Worm (Caenorhabditis elegans) whole organism, L2 larva: Measurements from ENCODE around the gene srx-22.

Experiments
- R02D3.7 ChIP-seq: fragments of 150-350 bp; optimal IDR thresholded peaks from 2 replicates; lab custom pipeline; 2014; ENCODE audit warnings: missing biosample characterization, missing genetic modification characterization
- Y55F3AM.14 ChIP-seq: fragments of 200-800 bp; sonication (Bioruptor generic); optimal IDR thresholded peaks from 2 replicates; lab custom pipeline; 2018; ENCODE audit warnings: mild to moderate bottlenecking, missing genetic modification characterization, missing compliant biosample characterization
- ZK546.5 ChIP-seq: sonication (generic microtip); optimal IDR thresholded peaks from 2 replicates; lab custom pipeline; 2017; ENCODE audit warnings: missing biosample characterization, missing genetic modification characterization
- alr-1 ChIP-seq: fragments of 150-350 bp; optimal IDR thresholded peaks from 2 replicates; lab custom pipeline; 2014; ENCODE audit warnings: missing biosample characterization, missing genetic modification characterization
- aly-2 ChIP-seq: fragments of 150-350 bp; optimal IDR thresholded peaks from 2 replicates; lab custom pipeline; 2014; ENCODE audit warnings: missing biosample characterization, missing genetic modification characterization
- blmp-1 ChIP-seq: sonication (generic microtip); optimal IDR thresholded peaks from 2 replicates; lab custom pipeline; 2017; ENCODE audit warnings: missing genetic modification characterization, mild to moderate bottlenecking, missing compliant biosample characterization, antibody characterized with exemption, moderate library complexity; ENCODE audit not compliant: insufficient read depth
- ceh-16 ChIP-seq: fragments of 150-350 bp; optimal IDR thresholded peaks from 2 replicates; lab custom pipeline; 2014; ENCODE audit warnings: missing biosample characterization, missing genetic modification characterization
- ceh-82 ChIP-seq: fragments of 150-350 bp; optimal IDR thresholded peaks from 2 replicates; lab custom pipeline; 2014; ENCODE audit warnings: missing biosample characterization, missing genetic modification characterization
- dmd-4 ChIP-seq: sonication (generic microtip); optimal IDR thresholded peaks from 2 replicates; lab custom pipeline; 2017; ENCODE audit warnings: missing biosample characterization, missing genetic modification characterization
- egl-27 ChIP-seq: sonication (generic microtip); optimal IDR thresholded peaks from 3 replicates; lab custom pipeline; 2017; ENCODE audit warnings: missing biosample characterization, missing genetic modification reagents, missing genetic modification characterization
- elt-1 ChIP-seq: fragments of 150-350 bp; optimal IDR thresholded peaks from 2 replicates; lab custom pipeline; 2014; ENCODE audit warnings: missing biosample characterization, missing genetic modification characterization
- elt-3 ChIP-seq: sonication (generic microtip); optimal IDR thresholded peaks from 2 replicates; lab custom pipeline; 2017; ENCODE audit warnings: missing biosample characterization, missing genetic modification characterization
- fos-1 ChIP-seq: fragments of 150-350 bp; optimal IDR thresholded peaks from 2 replicates; lab custom pipeline; 2014; ENCODE audit warnings: missing biosample characterization, missing genetic modification characterization
- lin-13 ChIP-seq: fragments of 150-350 bp; optimal IDR thresholded peaks from 2 replicates; lab custom pipeline; 2014; ENCODE audit warnings: missing biosample characterization, missing genetic modification reagents, missing genetic modification characterization
- lin-39 ChIP-seq: fragments of 150-350 bp; optimal IDR thresholded peaks from 2 replicates; lab custom pipeline; 2014; ENCODE audit warnings: missing biosample characterization, missing genetic modification reagents, missing genetic modification characterization
- lsy-2 ChIP-seq, 2 experiments: fragments of 150-350 bp in 1 of 2; sonication (generic microtip) in 1 of 2; optimal IDR thresholded peaks; 2 replicates each; lab custom pipeline; 2014 to 2017; ENCODE audit warnings: missing biosample characterization in 2 of 2, missing genetic modification characterization in 2 of 2
- mdl-1 ChIP-seq, 2 experiments: fragments of 150-350 bp in 1 of 2; sonication (generic microtip) in 1 of 2; optimal IDR thresholded peaks; 2 replicates each; lab custom pipeline; 2017; ENCODE audit warnings: missing biosample characterization in 2 of 2, missing genetic modification characterization in 2 of 2
- nhr-10 ChIP-seq: sonication (generic microtip); optimal IDR thresholded peaks from 2 replicates; lab custom pipeline; 2017; ENCODE audit warnings: missing biosample characterization, missing genetic modification characterization
- nhr-11 ChIP-seq: fragments of 150-350 bp; optimal IDR thresholded peaks from 2 replicates; lab custom pipeline; 2014; ENCODE audit warnings: missing biosample characterization, missing genetic modification characterization
- nhr-23 ChIP-seq: fragments of 150-350 bp; optimal IDR thresholded peaks from 2 replicates; lab custom pipeline; 2014; ENCODE audit warnings: missing biosample characterization, missing genetic modification reagents, missing genetic modification characterization
- nhr-25 ChIP-seq: fragments of 150-350 bp; sonication (generic microtip); optimal IDR thresholded peaks from 3 replicates; lab custom pipeline; 2014; ENCODE audit warnings: missing biosample characterization, missing genetic modification characterization
- nhr-77 ChIP-seq: fragments of 150-350 bp; optimal IDR thresholded peaks from 2 replicates; lab custom pipeline; 2014; ENCODE audit warnings: missing biosample characterization, missing genetic modification characterization
- peb-1 ChIP-seq: fragments of 150-350 bp; optimal IDR thresholded peaks from 2 replicates; lab custom pipeline; 2014; ENCODE audit warnings: missing biosample characterization, missing genetic modification characterization
- sem-4 ChIP-seq: fragments of 150-350 bp; optimal IDR thresholded peaks from 2 replicates; lab custom pipeline; 2014; ENCODE audit warnings: missing biosample characterization, missing genetic modification reagents, missing genetic modification characterization
- skn-1 ChIP-seq: sonication (generic microtip); optimal IDR thresholded peaks from 2 replicates; lab custom pipeline; 2017; ENCODE audit warnings: missing biosample characterization, missing genetic modification characterization
- snpc-4 ChIP-seq: fragments of 150-350 bp; optimal IDR thresholded peaks from 2 replicates; lab custom pipeline; 2014; ENCODE audit warnings: missing biosample characterization, missing genetic modification characterization
- unc-39 ChIP-seq: fragments of 150-350 bp; optimal IDR thresholded peaks from 2 replicates; lab custom pipeline; 2014; ENCODE audit warnings: missing biosample characterization, missing genetic modification characterization
- zag-1 ChIP-seq: fragments of 150-350 bp; optimal IDR thresholded peaks from 2 replicates; lab custom pipeline; 2014; ENCODE audit warnings: missing biosample characterization, missing genetic modification characterization
- ztf-1 ChIP-seq: fragments of 200-800 bp; sonication (Bioruptor generic); conservative IDR thresholded peaks from 2 replicates; pipeline ENCODE4 v1.3.6; 2022; ENCODE audit warnings: missing genetic modification characterization, missing compliant biosample characterization

The srx-22 gene

DNA sequence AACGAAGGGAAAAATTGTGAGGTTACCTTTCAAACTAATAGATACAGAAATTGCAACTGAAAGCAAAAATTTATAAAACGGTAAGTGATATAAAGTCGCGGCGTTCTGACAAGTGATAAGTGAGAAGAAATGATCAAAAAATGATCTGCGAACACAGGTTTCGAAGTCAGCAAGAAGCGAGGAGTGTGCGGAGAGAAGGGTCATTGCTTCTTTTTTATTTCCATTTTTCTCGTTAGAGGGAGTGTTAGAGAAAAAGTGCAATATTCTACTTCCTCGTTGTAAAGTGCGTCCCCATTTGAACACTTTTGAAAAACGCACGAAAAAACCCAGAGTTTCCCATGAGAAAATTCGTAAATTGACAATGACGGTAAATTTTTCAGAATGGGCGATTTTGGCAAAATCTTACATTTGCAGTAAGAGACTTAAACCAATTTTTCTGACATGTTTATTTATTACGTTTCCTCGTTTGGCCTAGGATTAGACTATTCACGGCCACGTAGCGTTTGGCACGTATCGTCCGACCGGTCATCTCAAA is 3.1 kb upstream of the srx-22 start, which contains the start of the genes fbxa-72 and srx-21:
fbxa-72 (minus strand) TSS at position 204 of the 535 bp plus-strand sequence.
srx-21 (plus strand) TSS at position 485 of the 535 bp plus-strand sequence.
- TF ChIP-seq ZK546.5 (no peak), nhr-11 (tag; lab: Kevin White, UChicago) (no peak), fos-1 (tag; lab: Kevin White, UChicago) (peak; percentile 70), nhr-25 (tag; lab: Kevin White, UChicago) (peak; percentile 42), nhr-23 (tag; lab: Kevin White, UChicago) (no peak), ceh-16 (tag; lab: Kevin White, UChicago) (no peak), snpc-4 (tag; lab: Kevin White, UChicago) (no peak)
- TF ChIP-seq, all 48 proteins: peak for 2

DNA sequence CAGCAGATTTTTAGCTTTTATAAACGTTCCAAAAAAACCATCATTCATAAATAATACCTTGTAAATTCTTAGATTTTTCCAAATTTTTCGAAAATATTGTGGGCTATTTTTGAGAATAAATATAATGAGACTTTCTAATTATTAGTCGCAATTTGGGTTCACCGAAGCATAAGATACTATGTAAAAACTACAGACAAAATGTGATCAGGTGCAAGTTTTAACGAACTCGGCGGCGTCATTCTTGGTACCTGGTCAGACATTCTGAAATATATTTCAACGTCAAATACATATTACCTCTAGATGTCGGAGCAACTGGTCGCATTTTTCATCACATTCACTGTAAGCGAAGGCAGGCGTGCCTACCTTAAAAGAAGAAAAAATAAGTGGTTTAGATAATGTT is 2.3 kb downstream of the srx-22 start, which contains the start of gene srx-23:
srx-23 (plus strand) TSS at position 301 of the 400 bp plus-strand sequence.
- TF ChIP-seq egl-27 (tag; lab: Kevin White, UChicago) (no peak), zag-1 (no peak), lsy-2 (tag; optimal IDR thresholded peaks at IDR 0.05; lab: Kevin White, UChicago) (no peak), elt-1 (no peak), lin-13 (no peak), nhr-11 (tag; lab: Kevin White, UChicago) (no peak), nhr-10 (tag; lab: Kevin White, UChicago) (no peak), mdl-1 (tag; optimal IDR thresholded peaks at IDR 0.05; lab: Kevin White, UChicago) (no peak), ceh-82 (tag; lab: Kevin White, UChicago) (no peak), dmd-4 (no peak), nhr-77 (tag; lab: Kevin White, UChicago) (no peak), unc-39 (tag; lab: Kevin White, UChicago) (no peak), elt-3 (tag; lab: Kevin White, UChicago) (no peak), snpc-4 (tag; lab: Kevin White, UChicago) (no peak)
- TF ChIP-seq, all 48 proteins: peak for 0

DNA sequence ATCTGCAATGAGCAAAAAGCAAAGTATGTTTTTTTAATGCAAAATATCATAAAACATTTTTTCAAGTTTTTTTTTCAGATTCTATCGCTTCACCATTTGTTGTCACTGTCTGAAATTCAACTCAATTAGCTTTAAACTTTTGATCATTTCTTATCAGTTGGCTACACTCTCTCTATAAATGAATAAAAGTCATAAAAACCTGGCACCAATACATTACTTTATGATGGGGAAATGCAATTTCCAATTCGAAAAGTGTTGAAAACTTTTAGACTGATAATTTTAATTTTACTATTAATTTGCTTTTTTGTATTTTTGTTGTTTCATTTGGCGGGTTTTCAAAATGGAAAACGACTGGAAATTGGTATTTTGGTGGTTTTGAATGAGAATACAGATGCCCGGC is 4.1 kb downstream of the srx-22 start, which contains the start of gene F31F4.1:
F31F4.1 (plus strand) TSS at position 203 of the 400 bp plus-strand sequence.
- TF ChIP-seq nhr-23 (tag; lab: Kevin White, UChicago) = no peak
- no peak for TF ChIP-seq mdl-1 (tag; optimal IDR thresholded peaks at IDR 0.05; lab: Kevin White, UChicago)
- TF ChIP-seq ZK546.5 = no peak
- peak; percentile 29 for TF ChIP-seq fos-1 (tag; lab: Kevin White, UChicago)
- TF ChIP-seq lsy-2 (tag; optimal IDR thresholded peaks at IDR 0.05; lab: Kevin White, UChicago) = no peak

DNA sequence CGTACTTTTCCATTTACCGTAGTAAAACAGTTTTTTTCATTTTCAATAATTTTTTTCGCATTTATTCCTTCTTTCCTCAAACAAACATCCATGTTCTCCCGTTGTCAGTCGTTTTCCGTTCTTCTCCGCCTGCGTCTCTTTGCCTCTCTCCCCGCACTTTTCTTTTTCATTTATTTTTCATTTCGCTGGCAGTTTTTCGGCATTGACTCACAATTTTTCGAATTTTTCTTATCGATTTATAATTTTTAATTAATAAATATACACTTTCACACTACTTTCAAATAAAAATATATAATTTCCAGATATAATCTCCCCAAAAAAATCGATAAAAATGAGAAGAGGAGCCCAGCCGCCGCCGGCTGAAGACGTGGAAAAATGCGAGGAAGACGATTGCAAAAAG is 7.6 kb downstream of the srx-22 start, which contains the start of gene H25P19.1:
H25P19.1 (plus strand) TSS at position 301 of the 400 bp plus-strand sequence.
- TF ChIP-seq peb-1 (no peak), sem-4 (tag; lab: Kevin White, UChicago) (no peak), lin-13 (no peak), blmp-1 (tag; lab: Kevin White, UChicago) (no peak), ztf-1 (no peak), Y55F3AM.14 (no peak)
- TF ChIP-seq, all 48 proteins: peak for 0

DNA sequence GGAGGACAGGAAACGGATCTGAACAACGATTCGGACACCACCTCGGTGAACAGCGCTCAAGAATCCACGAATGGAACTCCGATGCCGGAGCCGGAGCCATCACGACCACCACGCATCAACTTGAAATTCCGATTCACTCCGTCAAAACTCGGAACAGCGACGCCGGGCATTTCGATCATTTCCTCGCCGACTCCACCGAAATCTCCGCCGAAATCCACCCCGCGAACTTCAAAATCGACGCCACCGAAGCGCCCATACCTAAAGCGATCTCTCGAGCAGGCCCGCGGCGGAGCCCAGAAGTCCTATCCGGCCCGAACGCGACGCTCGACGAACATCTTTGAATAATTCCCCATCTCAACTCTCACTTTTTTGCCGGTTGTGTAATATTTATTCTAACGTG is 9.8 kb downstream of the srx-22 start:
- no peak for TF ChIP-seq snpc-4 (tag; lab: Kevin White, UChicago)

DNA sequence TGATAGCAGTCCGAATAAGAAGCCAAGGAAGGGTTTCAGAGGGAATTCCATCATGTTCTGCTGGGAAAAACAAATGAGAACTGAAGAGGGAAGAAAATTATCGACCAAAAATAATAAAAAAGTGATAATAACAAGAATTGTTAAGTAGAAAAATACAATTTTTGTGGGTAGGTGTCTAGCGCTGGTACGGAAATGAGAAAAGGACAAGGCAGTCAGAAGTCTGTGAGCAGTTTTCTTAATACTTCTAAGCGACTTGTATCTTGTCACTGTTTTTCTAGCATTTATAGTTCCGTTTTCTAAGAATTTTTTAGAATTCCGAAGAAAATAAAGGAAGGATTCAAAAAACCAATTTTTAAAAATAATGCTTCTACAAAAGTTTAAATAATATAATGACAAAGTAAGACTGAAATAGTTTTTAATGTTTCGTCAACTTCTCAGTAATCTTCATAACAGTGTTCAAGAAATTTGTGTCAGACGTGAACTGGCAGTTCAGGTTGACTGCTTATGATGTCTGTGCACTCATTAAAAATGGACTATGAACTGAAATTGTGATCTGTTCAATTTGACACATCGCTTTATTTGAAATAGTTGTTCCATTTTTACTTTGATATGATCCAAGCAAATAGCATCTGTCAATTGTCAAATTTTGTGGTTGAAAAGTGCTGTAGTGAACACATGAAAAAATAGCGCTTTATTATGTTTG is 13.1 kb downstream of the srx-22 start, which contains the start of gene srx-4:
srx-4 (minus strand) TSS at position 51 of the 703 bp plus-strand sequence.
- no peak for TF ChIP-seq peb-1
- TF ChIP-seq snpc-4 (tag; lab: Kevin White, UChicago) = no peak
- TF ChIP-seq aly-2 (tag; lab: Kevin White, UChicago) = no peak
- TF ChIP-seq lin-39 (tag; lab: Kevin White, UChicago) = no peak
- no peak for TF ChIP-seq lsy-2 (tag; optimal IDR thresholded peaks at IDR 0.05; lab: Kevin White, UChicago)
- TF ChIP-seq, all 48 proteins: peak for 0

DNA sequence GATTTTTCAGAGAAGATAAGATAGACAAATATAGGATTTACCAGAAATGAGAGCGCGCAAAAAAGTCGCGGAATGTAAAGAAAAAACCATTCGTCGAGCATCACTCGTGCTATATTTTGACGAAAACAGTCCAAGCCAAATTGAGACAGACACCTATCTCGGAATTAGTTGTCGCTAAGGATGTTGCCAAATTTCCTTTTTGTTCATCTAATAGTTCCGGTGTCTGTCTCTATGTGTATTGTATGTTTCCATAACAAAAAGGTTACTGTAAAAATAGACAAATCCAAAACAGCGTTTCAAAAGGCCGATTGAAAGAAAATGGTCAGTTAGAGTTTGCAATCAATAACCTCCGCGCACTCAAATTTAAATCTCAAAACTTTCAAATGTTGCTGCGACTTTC is 14.9 kb downstream of the srx-22 start, which contains the start of gene srj-53:
srj-53 (minus strand) TSS at position 101 of the 400 bp plus-strand sequence.
- TF ChIP-seq ZK546.5 (no peak), ceh-82 (tag; lab: Kevin White, UChicago) (no peak), lin-13 (no peak), elt-3 (tag; lab: Kevin White, UChicago) (no peak), alr-1 (no peak), mdl-1 (tag; optimal IDR thresholded peaks at IDR 0.05; lab: Kevin White, UChicago) (no peak), skn-1 (tag; lab: Kevin White, UChicago) (no peak), R02D3.7 (tag; lab: Kevin White, UChicago) (no peak), nhr-11 (tag; lab: Kevin White, UChicago) (no peak), lsy-2 (tag; optimal IDR thresholded peaks at IDR 0.05; lab: Kevin White, UChicago) (no peak)
- TF ChIP-seq, all 48 proteins: peak for 0
